Fruit fly (Drosophila melanogaster) S2 (cell line): Measurements from ENCODE around the gene CG9150.

Source experiments
- CG8478 ChIP-seq: fragments of >200 bp; optimal IDR thresholded peaks from 2 replicates; lab custom pipeline; 2018
- CTCF ChIP-seq, 2 experiments: fragments of >200 bp; optimal IDR thresholded peaks; 2 replicates each; lab custom pipeline; 2018

- no peak for TF ChIP-seq CTCF (optimal IDR thresholded peaks at IDR 0.05; lab: Kevin White, UChicago)
- TF ChIP-seq CG8478 = no peak
Measured at dm6 chr2L:6085733-6086317, 17.4 kb upstream of the CG9150 start.
